Worm (Caenorhabditis elegans): Measurements from ENCODE around the gene B0250.8.

B0250.8 gene

ce11 chrV:20424229-20425182 is 45.8 kb downstream of the B0250.8 start (continued):
- TF ChIP-seq ceh-82 (tag; optimal IDR thresholded peaks at IDR 0.05) (peak; percentile 5 to 68 (median 14)), sox-4 (tag; optimal IDR thresholded peaks at IDR 0.05) (peak; percentile 60), hlh-4 (tag; optimal IDR thresholded peaks at IDR 0.05) (no peak), unc-30 (tag; optimal IDR thresholded peaks at IDR 0.05) (no peak), pax-3 (tag; optimal IDR thresholded peaks at IDR 0.05) (peak; percentile 43), F16B12.6 (tag; optimal IDR thresholded peaks at IDR 0.05) (peak; percentile 20), snu-23 (GFP tag; optimal IDR thresholded peaks at IDR 0.05) (peak; percentile 61), lin-14 (GFP tag; optimal IDR thresholded peaks at IDR 0.05) (peak; percentile 87), nhr-28 (tag; optimal IDR thresholded peaks at IDR 0.05) (no peak), tlp-1 (tag; optimal IDR thresholded peaks at IDR 0.05) (no peak), xbp-1 (tag; optimal IDR thresholded peaks at IDR 0.05) (peak; percentile 64), nhr-20 (tag; optimal IDR thresholded peaks at IDR 0.05) (peak; percentile 90), elt-2 (tag; optimal IDR thresholded peaks at IDR 0.05) (no peak), pag-3 (tag; optimal IDR thresholded peaks at IDR 0.05; ENCODE audit: borderline replicate concordance, insufficient read depth) (no peak), blmp-1 (tag; optimal IDR thresholded peaks at IDR 0.05) (peak; percentile 64), lin-39 (tag; optimal IDR thresholded peaks at IDR 0.05) (no peak), efl-3 (GFP tag; optimal IDR thresholded peaks at IDR 0.05) (no peak), rnt-1 (tag; optimal IDR thresholded peaks at IDR 0.05) (peak; percentile 92), unc-86 (tag; optimal IDR thresholded peaks at IDR 0.05) (peak; percentile 52), nhr-237 (tag; optimal IDR thresholded peaks at IDR 0.05) (no peak), egl-13 (tag; optimal IDR thresholded peaks at IDR 0.05) (peak; percentile 58), lin-35 (GFP tag; optimal IDR thresholded peaks at IDR 0.05) (peak; percentile 92), dsc-1 (tag; optimal IDR thresholded peaks at IDR 0.05) (peak; percentile 91), unc-62 (GFP tag; optimal IDR thresholded peaks at IDR 0.05) (no peak), egl-27 (tag; optimal IDR thresholded peaks at IDR 0.05) (no peak), skn-1 (tag; optimal IDR thresholded peaks at IDR 0.05) (peak; percentile 40), lin-13 (GFP tag; optimal IDR thresholded peaks at IDR 0.05) (peak; percentile 51), C16A3.4 (tag; optimal IDR thresholded peaks at IDR 0.05) (peak; percentile 31), ceh-63 (GFP tag; optimal IDR thresholded peaks at IDR 0.05) (no peak), fos-1 (tag; optimal IDR thresholded peaks at IDR 0.05) (no peak), nhr-12 (tag; optimal IDR thresholded peaks at IDR 0.05) (no peak), irx-1 (tag; optimal IDR thresholded peaks at IDR 0.05) (peak; percentile 83), Y116A8C.19 (tag; optimal IDR thresholded peaks at IDR 0.05; ENCODE audit: borderline replicate concordance) (peak; percentile 12), nhr-76 (tag; optimal IDR thresholded peaks at IDR 0.05) (no peak), lin-15B (tag; optimal IDR thresholded peaks at IDR 0.05) (peak; percentile 24), ces-1 (GFP tag; optimal IDR thresholded peaks at IDR 0.05) (no peak), unc-98 (GFP tag; IDR thresholded peaks at IDR 0.05) (peak; percentile 30; the same call in 1 of the 2 replicates), ama-1 (optimal IDR thresholded peaks at IDR 0.05) (no peak), grh-1 (GFP tag; IDR thresholded peaks at IDR 0.05) (peak; percentile 48), zag-1 (tag; optimal IDR thresholded peaks at IDR 0.05) (peak; percentile 13), swsn-7 (tag; optimal IDR thresholded peaks at IDR 0.05) (peak; percentile 49), nhr-71 (tag; optimal IDR thresholded peaks at IDR 0.05) (peak; percentile 77), lir-3 (tag; optimal IDR thresholded peaks at IDR 0.05; ENCODE audit: poor library complexity) (peak; percentile 88), jun-1 (tag; optimal IDR thresholded peaks at IDR 0.05) (peak; percentile 40), hpl-2 (GFP tag; optimal IDR thresholded peaks at IDR 0.05) (no peak), C04F5.9 (tag; optimal IDR thresholded peaks at IDR 0.05) (no peak), mdl-1 (tag; optimal IDR thresholded peaks at IDR 0.05) (peak in 1 of 2 experiments; percentile 64), aly-2 (tag; optimal IDR thresholded peaks at IDR 0.05) (no peak)
